Worm (Caenorhabditis elegans) whole organism, young adult: ENCODE measurements around the gene rps-16.
A peak's percentile ranks its signal among the peaks of the same experiment; 100 is the strongest.

Experiments
- B0261.1 ChIP-seq: sonication (generic microtip); optimal IDR thresholded peaks from 2 replicates; lab custom pipeline; 2016; ENCODE audit warnings: mild to moderate bottlenecking, missing genetic modification characterization, moderate library complexity, missing compliant biosample characterization
- C06A6.2 ChIP-seq: fragments of 200-800 bp; sonication (Bioruptor generic); conservative IDR thresholded peaks from 2 replicates; pipeline ENCODE4 v1.3.6; 2022; ENCODE audit warnings: missing genetic modification characterization, missing compliant biosample characterization
- F49E8.2 ChIP-seq: sonication (generic microtip); optimal IDR thresholded peaks from 3 replicates; lab custom pipeline; 2017; ENCODE audit warnings: missing genetic modification characterization, mild to moderate bottlenecking, missing compliant biosample characterization, antibody characterized with exemption, moderate library complexity; ENCODE audit not compliant: insufficient read depth
- F55B11.4 ChIP-seq: sonication (generic microtip); optimal IDR thresholded peaks from 2 replicates; lab custom pipeline; 2016; ENCODE audit warnings: missing compliant biosample characterization, missing genetic modification characterization, borderline replicate concordance; ENCODE audit not compliant: insufficient read depth
- F57C9.4 ChIP-seq: sonication (generic microtip); optimal IDR thresholded peaks from 2 replicates; lab custom pipeline; 2017; ENCODE audit warnings: mild to moderate bottlenecking, missing genetic modification characterization, missing compliant biosample characterization
- Y53G8AR.9 ChIP-seq: fragments of 200-800 bp; sonication (Bioruptor generic); conservative IDR thresholded peaks from 2 replicates; pipeline ENCODE4 v1.3.6; 2022; ENCODE audit warnings: missing genetic modification reagents, missing genetic modification characterization, missing compliant biosample characterization
- Y56A3A.18 ChIP-seq: fragments of 200-800 bp; sonication (Bioruptor generic); IDR thresholded peaks from 2 replicates; pipeline ENCODE4 v1.3.6; 2022; ENCODE audit warnings: missing genetic modification reagents, missing genetic modification characterization, missing compliant biosample characterization
- Y67H2A.10 ChIP-seq: fragments of 200-800 bp; sonication (Bioruptor generic); conservative IDR thresholded peaks from 2 replicates; pipeline ENCODE4 v1.3.6; 2022; ENCODE audit warnings: missing genetic modification reagents, missing genetic modification characterization, missing compliant biosample characterization
- Y95B8A.8 ChIP-seq: fragments of 200-800 bp; sonication (Bioruptor generic); IDR thresholded peaks from 2 replicates; pipeline ENCODE4 v1.3.6; 2022; ENCODE audit warnings: missing genetic modification reagents, missing genetic modification characterization, missing compliant biosample characterization
- ama-1 ChIP-seq, 3 experiments: fragments of 150-350 bp in 1 of 3; sonication (generic microtip) in 2 of 3; optimal IDR thresholded peaks; 2 replicates each; lab custom pipeline; 2014 to 2018; ENCODE audit warnings: missing biosample characterization in 2 of 3, missing genetic modification characterization in 2 of 3, missing genetic modification reagents in 2 of 3
- aptf-3 ChIP-seq: fragments of 200-800 bp; sonication (Bioruptor generic); IDR thresholded peaks from 2 replicates; pipeline ENCODE4 v1.3.6; 2022; ENCODE audit warnings: missing genetic modification characterization, missing compliant biosample characterization
- athp-1 ChIP-seq: sonication (generic microtip); optimal IDR thresholded peaks from 2 replicates; lab custom pipeline; 2017; ENCODE audit warnings: mild to moderate bottlenecking, missing genetic modification characterization, missing compliant biosample characterization
- attf-5 ChIP-seq: fragments of 200-800 bp; sonication (Bioruptor generic); optimal IDR thresholded peaks from 2 replicates; lab custom pipeline; 2018; ENCODE audit warnings: mild to moderate bottlenecking, missing genetic modification characterization, missing compliant biosample characterization
- bed-1 ChIP-seq: fragments of 200-800 bp; sonication (Bioruptor generic); IDR thresholded peaks from 2 replicates; pipeline ENCODE4 v1.3.6; 2022; ENCODE audit warnings: missing genetic modification reagents, missing genetic modification characterization, missing compliant biosample characterization
- bed-2 ChIP-seq: fragments of 200-800 bp; sonication (Bioruptor generic); IDR thresholded peaks from 2 replicates; pipeline ENCODE4 v1.3.6; 2022; ENCODE audit warnings: missing genetic modification reagents, missing genetic modification characterization, missing compliant biosample characterization
- ccch-3 ChIP-seq: fragments of 200-800 bp; sonication (Bioruptor generic); optimal IDR thresholded peaks from 2 replicates; lab custom pipeline; 2018; ENCODE audit warnings: mild to moderate bottlenecking, missing genetic modification characterization, missing compliant biosample characterization
- ceh-27 ChIP-seq: fragments of 200-800 bp; sonication (Bioruptor generic); optimal IDR thresholded peaks from 2 replicates; lab custom pipeline; 2018; ENCODE audit warnings: mild to moderate bottlenecking, missing genetic modification characterization, moderate library complexity, missing compliant biosample characterization
- ceh-58 ChIP-seq: fragments of 200-800 bp; sonication (Bioruptor generic); IDR thresholded peaks from 2 replicates; pipeline ENCODE4 v1.3.6; 2022; ENCODE audit warnings: missing genetic modification characterization, missing compliant biosample characterization
- chd-7 ChIP-seq: sonication (generic microtip); optimal IDR thresholded peaks from 2 replicates; lab custom pipeline; 2016; ENCODE audit warnings: mild to moderate bottlenecking, missing genetic modification characterization, moderate library complexity, missing compliant biosample characterization
- die-1 ChIP-seq: sonication (generic microtip); optimal IDR thresholded peaks from 2 replicates; lab custom pipeline; 2016; ENCODE audit warnings: missing genotype, mild to moderate bottlenecking, missing genetic modification characterization, missing compliant biosample characterization
- egl-44 ChIP-seq: fragments of 200-800 bp; sonication (Bioruptor generic); IDR thresholded peaks from 2 replicates; pipeline ENCODE4 v1.3.6; 2022; ENCODE audit warnings: missing genetic modification reagents, missing genetic modification characterization, missing compliant biosample characterization
- ekl-4 ChIP-seq: fragments of 200-800 bp; sonication (Bioruptor generic); IDR thresholded peaks from 2 replicates; pipeline ENCODE4 v1.3.6; 2022; ENCODE audit warnings: missing genetic modification reagents, missing genetic modification characterization, missing compliant biosample characterization
- ets-4 ChIP-seq: fragments of 200-800 bp; sonication (Bioruptor generic); optimal IDR thresholded peaks from 2 replicates; lab custom pipeline; 2018; ENCODE audit warnings: mild to moderate bottlenecking, missing genetic modification characterization, missing compliant biosample characterization
- hlh-26 ChIP-seq: fragments of 200-800 bp; sonication (Bioruptor generic); conservative IDR thresholded peaks from 2 replicates; pipeline ENCODE4 v1.3.6; 2022; ENCODE audit warnings: missing genetic modification reagents, missing genetic modification characterization, missing compliant biosample characterization
- hmg-1.2 ChIP-seq: fragments of 200-800 bp; sonication (Bioruptor generic); IDR thresholded peaks from 2 replicates; pipeline ENCODE4 v1.3.6; 2022; ENCODE audit warnings: missing genetic modification reagents, missing genetic modification characterization, missing compliant biosample characterization
- let-526 ChIP-seq: fragments of 200-800 bp; sonication (Bioruptor generic); IDR thresholded peaks from 2 replicates; pipeline ENCODE4 v1.3.6; 2022; ENCODE audit warnings: missing genetic modification reagents, missing genetic modification characterization, missing compliant biosample characterization
- lin-26 ChIP-seq: fragments of 200-800 bp; sonication (Bioruptor generic); IDR thresholded peaks from 2 replicates; pipeline ENCODE4 v1.3.6; 2022; ENCODE audit warnings: missing genetic modification reagents, missing genetic modification characterization, missing compliant biosample characterization
- lir-1 ChIP-seq: fragments of 200-800 bp; sonication (Bioruptor generic); conservative IDR thresholded peaks from 2 replicates; pipeline ENCODE4 v1.3.6; 2022; ENCODE audit warnings: missing genetic modification reagents, missing genetic modification characterization, missing compliant biosample characterization
- madf-10 ChIP-seq: sonication (generic microtip); optimal IDR thresholded peaks from 2 replicates; lab custom pipeline; 2016; ENCODE audit warnings: mild to moderate bottlenecking, missing genetic modification characterization, missing compliant biosample characterization
- madf-3 ChIP-seq: fragments of 200-800 bp; sonication (Bioruptor generic); IDR thresholded peaks from 2 replicates; pipeline ENCODE4 v1.3.6; 2022; ENCODE audit warnings: missing genetic modification reagents, missing genetic modification characterization, missing compliant biosample characterization
- mxl-1 ChIP-seq: sonication (generic microtip); optimal IDR thresholded peaks from 2 replicates; lab custom pipeline; 2016; ENCODE audit warnings: missing genetic modification characterization, missing compliant biosample characterization
- nfya-2 ChIP-seq: fragments of 200-800 bp; sonication (Bioruptor generic); IDR thresholded peaks from 2 replicates; pipeline ENCODE4 v1.3.6; 2022; ENCODE audit warnings: missing genetic modification reagents, missing genetic modification characterization, missing compliant biosample characterization
- pbrm-1 ChIP-seq: fragments of 200-800 bp; sonication (Bioruptor generic); IDR thresholded peaks from 2 replicates; pipeline ENCODE4 v1.3.6; 2022; ENCODE audit warnings: missing genetic modification reagents, missing genetic modification characterization, missing compliant biosample characterization
- pha-4 ChIP-seq: fragments of 150-350 bp; sonication (generic microtip); optimal IDR thresholded peaks from 2 replicates; lab custom pipeline; 2014; ENCODE audit warnings: missing biosample characterization, missing genetic modification reagents, missing genetic modification characterization
- rec-8 ChIP-seq, 2 experiments: sonication (generic microtip); optimal IDR thresholded peaks; 2 replicates each; lab custom pipeline; 2016; ENCODE audit warnings: mild to moderate bottlenecking in 2 of 2, missing genetic modification characterization in 2 of 2, missing genetic modification reagents in 2 of 2, missing genotype in 2 of 2, missing biosample characterization in 1 of 2, missing compliant biosample characterization in 1 of 2, moderate library complexity in 1 of 2
- repo-1 ChIP-seq: sonication (generic microtip); optimal IDR thresholded peaks from 2 replicates; lab custom pipeline; 2017; ENCODE audit warnings: mild to moderate bottlenecking, missing genetic modification characterization, missing compliant biosample characterization
- rpc-1 ChIP-seq, 2 experiments: fragments of 150-350 bp in 1 of 2; sonication (generic microtip) in 1 of 2; optimal IDR thresholded peaks; 2 replicates each; lab custom pipeline; 2014 to 2018; ENCODE audit warnings: missing biosample characterization in 1 of 2, missing genetic modification characterization in 1 of 2, missing genetic modification reagents in 1 of 2, missing genotype in 1 of 2
- snpc-1.3 ChIP-seq: sonication (generic microtip); optimal IDR thresholded peaks from 2 replicates; lab custom pipeline; 2017; ENCODE audit warnings: missing genetic modification characterization, mild to moderate bottlenecking, missing compliant biosample characterization, antibody characterized with exemption, moderate library complexity, missing genotype, missing genetic modification reagents; ENCODE audit not compliant: insufficient read depth
- tbp1 ChIP-seq: fragments of 200-800 bp; sonication (Bioruptor generic); optimal IDR thresholded peaks from 2 replicates; lab custom pipeline; 2018; ENCODE audit warnings: mild to moderate bottlenecking, missing genetic modification characterization, missing compliant biosample characterization
- unc-130 ChIP-seq: sonication (generic microtip); optimal IDR thresholded peaks from 2 replicates; lab custom pipeline; 2016; ENCODE audit warnings: missing genetic modification reagents, missing genetic modification characterization, missing compliant biosample characterization
- xnd-1 ChIP-seq: sonication (generic microtip); optimal IDR thresholded peaks from 2 replicates; lab custom pipeline; 2016; ENCODE audit warnings: missing genotype, missing genetic modification reagents, missing genetic modification characterization, missing compliant biosample characterization
- zfh-2 ChIP-seq: fragments of 200-800 bp; sonication (Bioruptor generic); conservative IDR thresholded peaks from 2 replicates; pipeline ENCODE4 v1.3.6; 2022; ENCODE audit warnings: missing genetic modification reagents, missing genetic modification characterization, missing compliant biosample characterization
- zim-3 ChIP-seq: sonication (generic microtip); optimal IDR thresholded peaks from 2 replicates; lab custom pipeline; 2017; ENCODE audit warnings: mild to moderate bottlenecking, missing genetic modification characterization, moderate library complexity, missing compliant biosample characterization
- ztf-22 ChIP-seq: fragments of 200-800 bp; sonication (Bioruptor generic); optimal IDR thresholded peaks from 2 replicates; lab custom pipeline; 2018; ENCODE audit warnings: mild to moderate bottlenecking, missing genetic modification characterization, moderate library complexity, missing compliant biosample characterization
- ztf-26 ChIP-seq: sonication (generic microtip); optimal IDR thresholded peaks from 2 replicates; lab custom pipeline; 2017; ENCODE audit warnings: missing genetic modification characterization, missing compliant biosample characterization
- ztf-28 ChIP-seq: fragments of 200-800 bp; sonication (Bioruptor generic); IDR thresholded peaks from 2 replicates; pipeline ENCODE4 v1.3.6; 2022; ENCODE audit warnings: missing genetic modification reagents, missing genetic modification characterization, missing compliant biosample characterization
- ztf-3 ChIP-seq: fragments of 200-800 bp; sonication (Bioruptor generic); optimal IDR thresholded peaks from 2 replicates; lab custom pipeline; 2018; ENCODE audit warnings: mild to moderate bottlenecking, missing genetic modification characterization, missing compliant biosample characterization

The rps-16 gene

ce11 chrV:15012542-15013301, 12.4 kb upstream of the rps-16 start (continued):
- TF ChIP-seq F49E8.2 (tag; lab: Kevin White, UChicago) = no peak
- no peak for TF ChIP-seq ztf-28
- TF ChIP-seq pha-4 = no peak
- TF ChIP-seq Y56A3A.18 (GFP tag; lab: Robert Waterston, UW) = no peak
- TF ChIP-seq attf-5 (GFP tag; lab: Kevin White, UChicago) = no peak
- no peak for TF ChIP-seq ccch-3
- TF ChIP-seq chd-7 = no peak
- TF ChIP-seq zim-3 = no peak
- no peak for TF ChIP-seq F57C9.4
- TF ChIP-seq Y53G8AR.9 (GFP tag; lab: Robert Waterston, UW) = no peak
- no peak for TF ChIP-seq ceh-27 (GFP tag; lab: Kevin White, UChicago)
- TF ChIP-seq rec-8 (tag; optimal IDR thresholded peaks at IDR 0.05; lab: Kevin White, UChicago) = no peak
- no peak for TF ChIP-seq bed-1 (GFP tag; lab: Robert Waterston, UW)
- no peak for TF ChIP-seq Y67H2A.10 (GFP tag; lab: Robert Waterston, UW)
- no peak for TF ChIP-seq ztf-22 (GFP tag; lab: Kevin White, UChicago)
- no peak for TF ChIP-seq ztf-26
- TF ChIP-seq hlh-26 (GFP tag; lab: Robert Waterston, UW) = no peak
- TF ChIP-seq madf-10 = no peak
- TF ChIP-seq rpc-1 (optimal IDR thresholded peaks at IDR 0.05; lab: Kevin White, UChicago) = peak; percentile 53
- TF ChIP-seq rpc-1 (tag; optimal IDR thresholded peaks at IDR 0.05; lab: Kevin White, UChicago) = peak; percentile 70
- TF ChIP-seq pbrm-1 = peak; percentile 45; the same call in 1 of the 2 replicates
- no peak for TF ChIP-seq unc-130 (GFP tag; lab: Kevin White, UChicago)
- no peak for TF ChIP-seq bed-2 (GFP tag; lab: Robert Waterston, UW)
- TF ChIP-seq lir-1 (GFP tag; lab: Robert Waterston, UW) = no peak
- TF ChIP-seq ztf-3 (GFP tag; lab: Kevin White, UChicago) = no peak
- no peak for TF ChIP-seq ets-4 (GFP tag; lab: Kevin White, UChicago)
- no peak for TF ChIP-seq egl-44 (GFP tag; lab: Robert Waterston, UW)
- no peak for TF ChIP-seq xnd-1 (tag; lab: Kevin White, UChicago)
- TF ChIP-seq ceh-58 = no peak
- TF ChIP-seq nfya-2 (GFP tag; lab: Robert Waterston, UW) = no peak
- TF ChIP-seq madf-3 (GFP tag; lab: Robert Waterston, UW) = no peak
- TF ChIP-seq lin-26 (GFP tag; lab: Robert Waterston, UW) = peak; percentile 61; the same call in 1 of the 2 replicates
- peak; percentile 76 for TF ChIP-seq B0261.1
- no peak for TF ChIP-seq aptf-3
- TF ChIP-seq snpc-1.3 (tag; lab: Kevin White, UChicago) = no peak
- TF ChIP-seq ekl-4 (GFP tag; lab: Robert Waterston, UW) = no peak
- peak; percentile 46 for TF ChIP-seq hmg-1.2
- no peak for TF ChIP-seq C06A6.2
- peak; percentile 88 for TF ChIP-seq tbp1 (GFP tag; lab: Kevin White, UChicago)
- no peak for TF ChIP-seq die-1 (tag; lab: Kevin White, UChicago)
- TF ChIP-seq repo-1 = no peak
- TF ChIP-seq let-526 (GFP tag; lab: Robert Waterston, UW) = no peak
- no peak for TF ChIP-seq athp-1 (tag; lab: Kevin White, UChicago)
- no peak for TF ChIP-seq ama-1 (optimal IDR thresholded peaks at IDR 0.05; lab: Kevin White, UChicago)
- no peak for TF ChIP-seq ama-1 (GFP tag; optimal IDR thresholded peaks at IDR 0.05; lab: Kevin White, UChicago)
- no peak for TF ChIP-seq Y95B8A.8 (GFP tag; lab: Robert Waterston, UW)
- TF ChIP-seq zfh-2 (GFP tag; lab: Robert Waterston, UW) = no peak
- no peak for TF ChIP-seq mxl-1 (tag; lab: Kevin White, UChicago)
- TF ChIP-seq F55B11.4 = no peak
